Worm (Caenorhabditis elegans) whole organism, L1 larva: Measurements from ENCODE around the gene T26G10.3.
A peak's percentile ranks its signal among the peaks of the same experiment; 100 is the strongest.

ENCODE experiments used
- C34B4.2 ChIP-seq: sonication (generic microtip); optimal IDR thresholded peaks from 2 replicates; lab custom pipeline; 2017; ENCODE audit warnings: mild to moderate bottlenecking, missing genetic modification characterization, missing compliant biosample characterization
- F16B12.6 ChIP-seq: fragments of 150-350 bp; optimal IDR thresholded peaks from 2 replicates; lab custom pipeline; 2014; ENCODE audit warnings: missing biosample characterization, missing genetic modification characterization
- Y116A8C.19 ChIP-seq: sonication (generic microtip); optimal IDR thresholded peaks from 2 replicates; lab custom pipeline; 2016; ENCODE audit warnings: missing compliant biosample characterization, missing genetic modification characterization, borderline replicate concordance
- alr-1 ChIP-seq: fragments of 200-800 bp; sonication (Bioruptor generic); optimal IDR thresholded peaks from 2 replicates; lab custom pipeline; 2018; ENCODE audit warnings: borderline replicate concordance, mild to moderate bottlenecking, missing genetic modification characterization, missing compliant biosample characterization
- blmp-1 ChIP-seq: fragments of 150-350 bp; optimal IDR thresholded peaks from 2 replicates; lab custom pipeline; 2014; ENCODE audit warnings: missing biosample characterization, missing genetic modification characterization
- ceh-90 ChIP-seq: sonication (generic microtip); optimal IDR thresholded peaks from 2 replicates; lab custom pipeline; 2016; ENCODE audit warnings: missing genetic modification characterization, missing compliant biosample characterization
- dpl-1 ChIP-seq, 3 experiments: fragments of 150-350 bp in 2 of 3; sonication (generic microtip) in 1 of 3; optimal IDR thresholded peaks; 2 replicates each; lab custom pipeline; 2014 to 2017; ENCODE audit warnings: missing biosample characterization in 3 of 3, missing genetic modification characterization in 3 of 3, missing genetic modification reagents in 3 of 3
- dsc-1 ChIP-seq: sonication (generic microtip); optimal IDR thresholded peaks from 2 replicates; lab custom pipeline; 2016; ENCODE audit warnings: mild to moderate bottlenecking, missing genetic modification characterization, missing compliant biosample characterization
- efl-3 ChIP-seq: fragments of 200-800 bp; sonication (Bioruptor generic); optimal IDR thresholded peaks from 2 replicates; lab custom pipeline; 2018; ENCODE audit warnings: mild to moderate bottlenecking, missing genetic modification characterization, missing compliant biosample characterization
- elt-2 ChIP-seq: sonication (generic microtip); optimal IDR thresholded peaks from 2 replicates; lab custom pipeline; 2016; ENCODE audit warnings: missing genetic modification characterization, mild to moderate bottlenecking, inconsistent platforms, missing compliant biosample characterization, missing genetic modification reagents
- elt-3 ChIP-seq, 6 experiments: fragments of 150-350 bp in 1 of 6; sonication (generic microtip); optimal IDR thresholded peaks; 2 replicates each; lab custom pipeline; 2017 to 2018; ENCODE audit warnings: missing biosample characterization in 6 of 6, missing genetic modification characterization in 6 of 6, inconsistent platforms in 1 of 6
- ets-5 ChIP-seq: fragments of 200-800 bp; sonication (Bioruptor generic); IDR thresholded peaks from 2 replicates; pipeline ENCODE4 v1.3.6; 2022; ENCODE audit warnings: missing genetic modification characterization, missing compliant biosample characterization
- fkh-10 ChIP-seq: sonication (generic microtip); optimal IDR thresholded peaks from 2 replicates; lab custom pipeline; 2017; ENCODE audit warnings: missing biosample characterization, missing genetic modification reagents, missing genetic modification characterization
- fkh-8 ChIP-seq: sonication (generic microtip); optimal IDR thresholded peaks from 2 replicates; lab custom pipeline; 2016; ENCODE audit warnings: mild to moderate bottlenecking, missing genetic modification characterization, missing compliant biosample characterization
- fos-1 ChIP-seq: fragments of 150-350 bp; optimal IDR thresholded peaks from 2 replicates; lab custom pipeline; 2014; ENCODE audit warnings: missing biosample characterization, missing genetic modification characterization
- grh-1 ChIP-seq: fragments of 200-800 bp; sonication (Bioruptor generic); IDR thresholded peaks from 2 replicates; pipeline ENCODE4 v1.3.6; 2022; ENCODE audit warnings: missing genetic modification reagents, missing genetic modification characterization, missing compliant biosample characterization
- hpl-2 ChIP-seq: fragments of 150-350 bp; optimal IDR thresholded peaks from 2 replicates; lab custom pipeline; 2014; ENCODE audit warnings: missing biosample characterization, missing genetic modification reagents, missing genetic modification characterization
- irx-1 ChIP-seq: sonication (generic microtip); optimal IDR thresholded peaks from 2 replicates; lab custom pipeline; 2016; ENCODE audit warnings: missing genetic modification characterization, missing compliant biosample characterization
- isw-1 ChIP-seq: fragments of 200-800 bp; sonication (Bioruptor generic); IDR thresholded peaks from 2 replicates; pipeline ENCODE4 v1.3.6; 2022; ENCODE audit warnings: missing genetic modification characterization, missing compliant biosample characterization
- lin-14 ChIP-seq: fragments of 200-800 bp; sonication (Bioruptor generic); optimal IDR thresholded peaks from 2 replicates; lab custom pipeline; 2018; ENCODE audit warnings: mild to moderate bottlenecking, missing genetic modification characterization, moderate library complexity, missing compliant biosample characterization
- lin-15B ChIP-seq: fragments of 150-350 bp; sonication (generic microtip); optimal IDR thresholded peaks from 3 replicates; lab custom pipeline; 2014; ENCODE audit warnings: missing biosample characterization, missing genetic modification characterization
- lin-35 ChIP-seq, 2 experiments: fragments of 150-350 bp; optimal IDR thresholded peaks; 2 replicates each; lab custom pipeline; 2014; ENCODE audit warnings: missing biosample characterization in 2 of 2, missing genetic modification characterization in 2 of 2, missing genetic modification reagents in 2 of 2
- mab-9 ChIP-seq: fragments of 200-800 bp; sonication (Bioruptor generic); IDR thresholded peaks from 2 replicates; pipeline ENCODE4 v1.3.6; 2022; ENCODE audit warnings: missing genetic modification reagents, missing genetic modification characterization, missing compliant biosample characterization
- mep-1 ChIP-seq: fragments of 150-350 bp; optimal IDR thresholded peaks from 2 replicates; lab custom pipeline; 2014; ENCODE audit warnings: missing biosample characterization, missing genetic modification characterization
- nhr-12 ChIP-seq: sonication (generic microtip); optimal IDR thresholded peaks from 2 replicates; lab custom pipeline; 2017; ENCODE audit warnings: missing biosample characterization, missing genetic modification characterization
- nhr-28 ChIP-seq: fragments of 150-350 bp; optimal IDR thresholded peaks from 2 replicates; lab custom pipeline; 2014; ENCODE audit warnings: missing biosample characterization, missing genetic modification characterization
- nhr-71 ChIP-seq: sonication (generic microtip); optimal IDR thresholded peaks from 2 replicates; lab custom pipeline; 2016; ENCODE audit warnings: mild to moderate bottlenecking, missing genetic modification characterization, moderate library complexity, missing compliant biosample characterization
- nhr-76 ChIP-seq: sonication (generic microtip); optimal IDR thresholded peaks from 2 replicates; lab custom pipeline; 2017; ENCODE audit warnings: missing biosample characterization, missing genetic modification characterization
- nhr-77 ChIP-seq: fragments of 150-350 bp; optimal IDR thresholded peaks from 2 replicates; lab custom pipeline; 2014; ENCODE audit warnings: missing biosample characterization, missing genetic modification characterization
- nhr-84 ChIP-seq: sonication (generic microtip); optimal IDR thresholded peaks from 2 replicates; lab custom pipeline; 2017; ENCODE audit warnings: missing biosample characterization, missing genetic modification characterization
- nhr-90 ChIP-seq: sonication (generic microtip); optimal IDR thresholded peaks from 2 replicates; lab custom pipeline; 2016; ENCODE audit warnings: mild to moderate bottlenecking, missing genetic modification characterization, missing compliant biosample characterization; ENCODE audit not compliant: poor library complexity
- pax-3 ChIP-seq: fragments of 200-800 bp; sonication (Bioruptor generic); optimal IDR thresholded peaks from 2 replicates; lab custom pipeline; 2018; ENCODE audit warnings: mild to moderate bottlenecking, missing genetic modification characterization, moderate library complexity, missing compliant biosample characterization
- pqm-1 ChIP-seq: sonication (generic microtip); optimal IDR thresholded peaks from 3 replicates; lab custom pipeline; 2017; ENCODE audit warnings: missing biosample characterization, missing genetic modification characterization
- rnt-1 ChIP-seq: sonication (generic microtip); optimal IDR thresholded peaks from 2 replicates; lab custom pipeline; 2016; ENCODE audit warnings: mild to moderate bottlenecking, missing genetic modification characterization, moderate library complexity, missing compliant biosample characterization
- skn-1 ChIP-seq: fragments of 150-350 bp; optimal IDR thresholded peaks from 2 replicates; lab custom pipeline; 2014; ENCODE audit warnings: missing biosample characterization, missing genetic modification characterization
- snpc-4 ChIP-seq: fragments of 150-350 bp; optimal IDR thresholded peaks from 2 replicates; lab custom pipeline; 2014; ENCODE audit warnings: missing biosample characterization, missing genetic modification characterization
- snu-23 ChIP-seq: sonication (generic microtip); optimal IDR thresholded peaks from 2 replicates; lab custom pipeline; 2016; ENCODE audit warnings: missing genetic modification characterization, missing compliant biosample characterization
- swsn-7 ChIP-seq: sonication (generic microtip); optimal IDR thresholded peaks from 2 replicates; lab custom pipeline; 2016; ENCODE audit warnings: missing genetic modification characterization, missing compliant biosample characterization
- tlp-1 ChIP-seq: fragments of 150-350 bp; optimal IDR thresholded peaks from 2 replicates; lab custom pipeline; 2014; ENCODE audit warnings: missing biosample characterization, missing genetic modification characterization
- unc-98 ChIP-seq: fragments of 200-800 bp; sonication (Bioruptor generic); IDR thresholded peaks from 2 replicates; pipeline ENCODE4 v1.3.6; 2022; ENCODE audit warnings: missing genetic modification characterization, missing compliant biosample characterization
- ztf-4 ChIP-seq: fragments of 150-350 bp; optimal IDR thresholded peaks from 2 replicates; lab custom pipeline; 2014; ENCODE audit warnings: missing biosample characterization, missing genetic modification characterization

Gene T26G10.3

ce11 chrIII:9455980-9456658, 42.9 kb upstream of the T26G10.3 start, which contains the start of the genes rheb-1 and spk-1 (continued):
- no peak for TF ChIP-seq C34B4.2 (tag; lab: Kevin White, UChicago)
- TF ChIP-seq tlp-1, result no peak
- no peak for TF ChIP-seq Y116A8C.19 (tag; lab: Kevin White, UChicago)
- no peak for TF ChIP-seq nhr-76
- TF ChIP-seq F16B12.6 (tag; lab: Kevin White, UChicago), result peak; percentile 34
- TF ChIP-seq lin-15B, result peak; percentile 61
- peak in 3 of 6 experiments; percentile 54 to 62 (median 59) for TF ChIP-seq elt-3 (tag; optimal IDR thresholded peaks at IDR 0.05; lab: Kevin White, UChicago)
- TF ChIP-seq nhr-90 (tag; lab: Kevin White, UChicago), result peak; percentile 85
- peak; percentile 94 for TF ChIP-seq lin-14 (GFP tag; lab: Kevin White, UChicago)
- TF ChIP-seq fkh-8 (tag; lab: Kevin White, UChicago), result peak; percentile 94
- peak; percentile 63 to 76 (median 75) for TF ChIP-seq dpl-1 (GFP tag; optimal IDR thresholded peaks at IDR 0.05; lab: Kevin White, UChicago)
- TF ChIP-seq lin-35 (GFP tag; optimal IDR thresholded peaks at IDR 0.05; lab: Kevin White, UChicago), result peak; percentile 83 to 89
- peak; percentile 90 for TF ChIP-seq swsn-7 (tag; lab: Kevin White, UChicago)
- TF ChIP-seq snu-23 (GFP tag; lab: Kevin White, UChicago), result peak; percentile 93
- peak; percentile 77 for TF ChIP-seq fos-1 (tag; lab: Kevin White, UChicago)
- peak; percentile 76 for TF ChIP-seq nhr-77
- no peak for TF ChIP-seq nhr-84
- peak; percentile 95 for TF ChIP-seq nhr-71 (tag; lab: Kevin White, UChicago)
- no peak for TF ChIP-seq alr-1
- peak; percentile 83 for TF ChIP-seq skn-1 (tag; lab: Kevin White, UChicago)
- no peak for TF ChIP-seq ceh-90
- no peak for TF ChIP-seq ets-5 (GFP tag; lab: Robert Waterston, UW)
- TF ChIP-seq isw-1 (GFP tag; lab: Robert Waterston, UW), result peak; percentile 80
- peak; percentile 40 for TF ChIP-seq snpc-4 (tag; lab: Kevin White, UChicago)
- peak; percentile 55 for TF ChIP-seq hpl-2 (GFP tag; lab: Kevin White, UChicago)
- TF ChIP-seq blmp-1 (tag; lab: Kevin White, UChicago), result peak; percentile 69
- peak; percentile 50 for TF ChIP-seq grh-1 (GFP tag; lab: Robert Waterston, UW)
- TF ChIP-seq dsc-1 (tag; lab: Kevin White, UChicago), result peak; percentile 85
- peak; percentile 82 for TF ChIP-seq pax-3 (tag; lab: Kevin White, UChicago)
- peak; percentile 57 for TF ChIP-seq irx-1 (tag; lab: Kevin White, UChicago)
- no peak for TF ChIP-seq nhr-28 (tag; lab: Kevin White, UChicago)
- no peak for TF ChIP-seq efl-3 (GFP tag; lab: Kevin White, UChicago)
- peak; percentile 53 for TF ChIP-seq fkh-10
- peak; percentile 97 for TF ChIP-seq elt-2 (tag; lab: Kevin White, UChicago)
- TF ChIP-seq mep-1, result peak; percentile 93
- peak; percentile 76 for TF ChIP-seq ztf-4 (tag; lab: Kevin White, UChicago)
- peak; percentile 92 for TF ChIP-seq rnt-1
- no peak for TF ChIP-seq unc-98
- TF ChIP-seq mab-9 (GFP tag; lab: Robert Waterston, UW), result peak; percentile 60
- TF ChIP-seq nhr-12 (tag; lab: Kevin White, UChicago), result no peak
- TF ChIP-seq pqm-1, result no peak

- TF ChIP-seq blmp-1 (tag; lab: Kevin White, UChicago) (peak; percentile 68), Y116A8C.19 (tag; lab: Kevin White, UChicago) (no peak)
- TF ChIP-seq, all 84 proteins: peak for 1
Measured at ce11 chrIII:9454730-9455129, 41.5 kb upstream of the T26G10.3 start.
